Worm (Caenorhabditis elegans) whole organism, young adult: ENCODE measurements around the gene ugt-63.

Experiments
- B0035.1 ChIP-seq: sonication (generic microtip); optimal IDR thresholded peaks from 2 replicates; lab custom pipeline; 2016; ENCODE audit warnings: missing genetic modification characterization, mild to moderate bottlenecking, missing compliant biosample characterization, missing genotype, missing genetic modification reagents
- C17E4.6 ChIP-seq: fragments of 200-800 bp; sonication (Bioruptor generic); IDR thresholded peaks from 2 replicates; pipeline ENCODE4 v1.3.6; 2022; ENCODE audit warnings: missing genetic modification reagents, missing genetic modification characterization, missing compliant biosample characterization
- F37B4.10 ChIP-seq: fragments of 200-800 bp; sonication (Bioruptor generic); IDR thresholded peaks from 2 replicates; pipeline ENCODE4 v1.3.6; 2022; ENCODE audit warnings: missing genetic modification characterization, missing compliant biosample characterization
- F49E8.2 ChIP-seq: sonication (generic microtip); optimal IDR thresholded peaks from 3 replicates; lab custom pipeline; 2017; ENCODE audit warnings: missing genetic modification characterization, mild to moderate bottlenecking, missing compliant biosample characterization, antibody characterized with exemption, moderate library complexity; ENCODE audit not compliant: insufficient read depth
- F55B11.4 ChIP-seq: sonication (generic microtip); optimal IDR thresholded peaks from 2 replicates; lab custom pipeline; 2016; ENCODE audit warnings: missing compliant biosample characterization, missing genetic modification characterization, borderline replicate concordance; ENCODE audit not compliant: insufficient read depth
- F57A8.1 ChIP-seq: fragments of 200-800 bp; sonication (Bioruptor generic); optimal IDR thresholded peaks from 2 replicates; lab custom pipeline; 2018; ENCODE audit warnings: mild to moderate bottlenecking, missing genetic modification characterization, moderate library complexity, missing compliant biosample characterization
- ama-1 ChIP-seq, 3 experiments: fragments of 150-350 bp in 1 of 3; sonication (generic microtip) in 2 of 3; optimal IDR thresholded peaks; 2 replicates each; lab custom pipeline; 2014 to 2018; ENCODE audit warnings: missing biosample characterization in 2 of 3, missing genetic modification characterization in 2 of 3, missing genetic modification reagents in 2 of 3
- aptf-2 ChIP-seq: fragments of 200-800 bp; sonication (Bioruptor generic); conservative IDR thresholded peaks from 2 replicates; pipeline ENCODE4 v1.3.6; 2022; ENCODE audit warnings: missing genetic modification reagents, missing genetic modification characterization, missing compliant biosample characterization
- attf-5 ChIP-seq: fragments of 200-800 bp; sonication (Bioruptor generic); optimal IDR thresholded peaks from 2 replicates; lab custom pipeline; 2018; ENCODE audit warnings: mild to moderate bottlenecking, missing genetic modification characterization, missing compliant biosample characterization
- cebp-1 ChIP-seq, 2 experiments: fragments of 200-800 bp in 1 of 2; sonication (Bioruptor generic) in 1 of 2; sonication (generic microtip) in 1 of 2; IDR thresholded peaks in 1 of 2; optimal IDR thresholded peaks in 1 of 2; 2 replicates each; pipeline versions ENCODE4 v1.3.6 to Lab custom; 2017 to 2022; ENCODE audit warnings: missing compliant biosample characterization in 2 of 2, missing genetic modification characterization in 2 of 2, mild to moderate bottlenecking in 1 of 2, missing genetic modification reagents in 1 of 2, moderate library complexity in 1 of 2
- ceh-58 ChIP-seq: fragments of 200-800 bp; sonication (Bioruptor generic); IDR thresholded peaks from 2 replicates; pipeline ENCODE4 v1.3.6; 2022; ENCODE audit warnings: missing genetic modification characterization, missing compliant biosample characterization
- ceh-79 ChIP-seq: sonication (generic microtip); optimal IDR thresholded peaks from 2 replicates; lab custom pipeline; 2017; ENCODE audit warnings: mild to moderate bottlenecking, missing genetic modification characterization, missing compliant biosample characterization
- die-1 ChIP-seq: sonication (generic microtip); optimal IDR thresholded peaks from 2 replicates; lab custom pipeline; 2016; ENCODE audit warnings: missing genotype, mild to moderate bottlenecking, missing genetic modification characterization, missing compliant biosample characterization
- egl-18 ChIP-seq: fragments of 200-800 bp; sonication (Bioruptor generic); IDR thresholded peaks from 2 replicates; pipeline ENCODE4 v1.3.6; 2022; ENCODE audit warnings: missing genetic modification reagents, missing genetic modification characterization, missing compliant biosample characterization
- ekl-4 ChIP-seq: fragments of 200-800 bp; sonication (Bioruptor generic); IDR thresholded peaks from 2 replicates; pipeline ENCODE4 v1.3.6; 2022; ENCODE audit warnings: missing genetic modification reagents, missing genetic modification characterization, missing compliant biosample characterization
- ets-4 ChIP-seq: fragments of 200-800 bp; sonication (Bioruptor generic); optimal IDR thresholded peaks from 2 replicates; lab custom pipeline; 2018; ENCODE audit warnings: mild to moderate bottlenecking, missing genetic modification characterization, missing compliant biosample characterization
- hmg-1.2 ChIP-seq: fragments of 200-800 bp; sonication (Bioruptor generic); IDR thresholded peaks from 2 replicates; pipeline ENCODE4 v1.3.6; 2022; ENCODE audit warnings: missing genetic modification reagents, missing genetic modification characterization, missing compliant biosample characterization
- hmg-20 ChIP-seq: fragments of 200-800 bp; sonication (Bioruptor generic); IDR thresholded peaks from 2 replicates; pipeline ENCODE4 v1.3.6; 2022; ENCODE audit warnings: missing genetic modification reagents, missing genetic modification characterization, missing compliant biosample characterization
- hsf-1 ChIP-seq: fragments of 200-800 bp; sonication (Bioruptor generic); IDR thresholded peaks from 2 replicates; pipeline ENCODE4 v1.3.6; 2022; ENCODE audit warnings: missing genetic modification reagents, missing genetic modification characterization, missing compliant biosample characterization
- lin-35 ChIP-seq, 3 experiments: fragments of 150-350 bp in 2 of 3; sonication (generic microtip) in 1 of 3; optimal IDR thresholded peaks; 2 replicates each; lab custom pipeline; 2014 to 2018; ENCODE audit warnings: missing biosample characterization in 3 of 3, missing genetic modification characterization in 3 of 3, missing genetic modification reagents in 3 of 3
- lsl-1 ChIP-seq: fragments of 200-800 bp; sonication (Bioruptor generic); optimal IDR thresholded peaks from 2 replicates; lab custom pipeline; 2018; ENCODE audit warnings: mild to moderate bottlenecking, missing genetic modification characterization, moderate library complexity, missing compliant biosample characterization
- lsy-27 ChIP-seq: sonication (generic microtip); optimal IDR thresholded peaks from 2 replicates; lab custom pipeline; 2017; ENCODE audit warnings: missing genetic modification characterization, mild to moderate bottlenecking, missing compliant biosample characterization, antibody characterized with exemption, missing genotype, borderline replicate concordance; ENCODE audit not compliant: insufficient read depth
- madf-10 ChIP-seq: sonication (generic microtip); optimal IDR thresholded peaks from 2 replicates; lab custom pipeline; 2016; ENCODE audit warnings: mild to moderate bottlenecking, missing genetic modification characterization, missing compliant biosample characterization
- madf-3 ChIP-seq: fragments of 200-800 bp; sonication (Bioruptor generic); IDR thresholded peaks from 2 replicates; pipeline ENCODE4 v1.3.6; 2022; ENCODE audit warnings: missing genetic modification reagents, missing genetic modification characterization, missing compliant biosample characterization
- mel-28 ChIP-seq: sonication (generic microtip); optimal IDR thresholded peaks from 2 replicates; lab custom pipeline; 2016; ENCODE audit warnings: borderline replicate concordance, mild to moderate bottlenecking, missing genetic modification characterization, missing compliant biosample characterization
- mxl-1 ChIP-seq: sonication (generic microtip); optimal IDR thresholded peaks from 2 replicates; lab custom pipeline; 2016; ENCODE audit warnings: missing genetic modification characterization, missing compliant biosample characterization
- nhr-179 ChIP-seq: sonication (generic microtip); optimal IDR thresholded peaks from 2 replicates; lab custom pipeline; 2016; ENCODE audit warnings: mild to moderate bottlenecking, missing genetic modification characterization, missing compliant biosample characterization
- snpc-1.1 ChIP-seq: sonication (generic microtip); optimal IDR thresholded peaks from 2 replicates; lab custom pipeline; 2017; ENCODE audit warnings: missing genetic modification characterization, mild to moderate bottlenecking, missing compliant biosample characterization, antibody characterized with exemption, moderate library complexity, missing genotype, missing genetic modification reagents; ENCODE audit not compliant: insufficient read depth
- snpc-1.3 ChIP-seq: sonication (generic microtip); optimal IDR thresholded peaks from 2 replicates; lab custom pipeline; 2017; ENCODE audit warnings: missing genetic modification characterization, mild to moderate bottlenecking, missing compliant biosample characterization, antibody characterized with exemption, moderate library complexity, missing genotype, missing genetic modification reagents; ENCODE audit not compliant: insufficient read depth
- snpc-3.4 ChIP-seq: sonication (generic microtip); optimal IDR thresholded peaks from 2 replicates; lab custom pipeline; 2017; ENCODE audit warnings: missing genetic modification characterization, mild to moderate bottlenecking, missing compliant biosample characterization, antibody characterized with exemption, moderate library complexity, missing genotype, missing genetic modification reagents
- snpc-4 ChIP-seq, 5 experiments: fragments of 150-350 bp in 1 of 5; sonication (generic microtip) in 4 of 5; optimal IDR thresholded peaks; 2 replicates each; lab custom pipeline; 2014 to 2018; ENCODE audit warnings: missing genetic modification characterization in 5 of 5, missing biosample characterization in 3 of 5, antibody characterized with exemption in 2 of 5, mild to moderate bottlenecking in 2 of 5, missing compliant biosample characterization in 2 of 5, missing genotype in 2 of 5, moderate library complexity in 2 of 5, missing genetic modification reagents in 1 of 5
- sptf-2 ChIP-seq: fragments of 200-800 bp; sonication (Bioruptor generic); optimal IDR thresholded peaks from 2 replicates; lab custom pipeline; 2018; ENCODE audit warnings: mild to moderate bottlenecking, missing genetic modification characterization, missing compliant biosample characterization
- unc-130 ChIP-seq: sonication (generic microtip); optimal IDR thresholded peaks from 2 replicates; lab custom pipeline; 2016; ENCODE audit warnings: missing genetic modification reagents, missing genetic modification characterization, missing compliant biosample characterization
- unc-62 ChIP-seq: fragments of 150-350 bp; optimal IDR thresholded peaks from 2 replicates; lab custom pipeline; 2014; ENCODE audit warnings: missing biosample characterization, missing genetic modification reagents, missing genetic modification characterization
- ztf-3 ChIP-seq: fragments of 200-800 bp; sonication (Bioruptor generic); optimal IDR thresholded peaks from 2 replicates; lab custom pipeline; 2018; ENCODE audit warnings: mild to moderate bottlenecking, missing genetic modification characterization, missing compliant biosample characterization
- ztf-6 ChIP-seq: fragments of 200-800 bp; sonication (Bioruptor generic); IDR thresholded peaks from 2 replicates; pipeline ENCODE4 v1.3.6; 2022; ENCODE audit warnings: missing genetic modification reagents, missing genetic modification characterization, missing compliant biosample characterization

The ugt-63 gene

DNA sequence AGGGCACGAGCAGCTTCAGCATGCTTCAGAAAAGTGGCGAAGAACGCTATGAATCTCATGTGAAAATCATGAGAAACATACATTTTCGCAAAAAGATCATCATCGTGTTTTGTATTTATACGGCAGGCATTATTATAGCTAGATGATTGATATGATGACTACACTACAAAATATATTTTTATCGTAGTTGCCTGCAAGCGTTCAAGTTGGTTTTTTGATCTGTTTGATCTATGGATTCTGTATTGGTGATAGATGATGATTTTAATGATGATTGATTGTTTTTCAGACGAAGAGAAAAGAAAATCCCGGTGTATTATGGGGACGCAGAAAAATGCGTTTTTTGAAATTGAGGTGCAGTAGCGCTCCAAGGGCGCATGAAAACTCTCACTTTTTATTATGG, at the start of gene ugt-63:
Gene ugt-63 (minus strand): TSS at position 89 of the 400 bp plus-strand sequence.
- TF ChIP-seq unc-62 (no peak), ceh-58 (0 out of 2 replicates have a peak, but pooled peaks have one; percentile 18), attf-5 (GFP tag; lab: Kevin White, UChicago) (no peak), B0035.1 (no peak), lsl-1 (no peak)
- TF ChIP-seq, all 124 proteins: peak for 1

DNA sequence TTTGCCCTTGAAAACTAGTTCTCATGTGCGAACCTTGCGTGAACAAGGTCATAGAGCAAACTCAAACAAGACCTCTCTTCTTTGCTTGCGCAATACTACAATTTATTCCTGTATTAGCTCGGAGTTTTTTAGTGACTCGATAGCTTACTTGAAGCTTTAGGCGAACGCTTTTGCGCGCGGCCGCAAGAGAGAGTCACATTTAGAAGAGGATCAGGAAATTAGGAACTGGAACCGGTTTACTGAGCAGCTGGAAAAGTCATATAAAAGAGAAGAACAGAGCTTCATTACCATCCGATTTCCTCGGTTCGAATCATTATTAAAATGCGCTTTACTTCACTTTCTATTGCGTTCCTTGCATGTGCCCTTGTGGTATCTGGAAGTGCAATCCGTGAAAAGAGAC, 47.7 kb upstream of the ugt-63 start, which contains the start of gene abu-15:
Gene abu-15 (plus strand): TSS at position 301 of the 400 bp plus-strand sequence.
- TF ChIP-seq cebp-1 (GFP tag; IDR thresholded peaks at IDR 0.05; lab: Robert Waterston, UW) (no peak), cebp-1 (tag; optimal IDR thresholded peaks at IDR 0.05; lab: Kevin White, UChicago) (no peak), egl-18 (GFP tag; lab: Robert Waterston, UW) (no peak), lsy-27 (tag; lab: Kevin White, UChicago) (no peak), B0035.1 (no peak), die-1 (tag; lab: Kevin White, UChicago) (no peak), snpc-4 (GFP tag; optimal IDR thresholded peaks at IDR 0.05; lab: Kevin White, UChicago) (no peak), snpc-4 (tag; optimal IDR thresholded peaks at IDR 0.05; lab: Kevin White, UChicago) (no peak), madf-10 (tag; lab: Kevin White, UChicago) (no peak), hsf-1 (no peak), snpc-1.1 (no peak), snpc-1.3 (tag; lab: Kevin White, UChicago) (no peak), madf-3 (GFP tag; lab: Robert Waterston, UW) (no peak), aptf-2 (GFP tag; lab: Robert Waterston, UW) (no peak), ztf-6 (GFP tag; lab: Robert Waterston, UW) (no peak), ceh-79 (no peak), mel-28 (tag; lab: Kevin White, UChicago) (no peak), ets-4 (no peak)

DNA sequence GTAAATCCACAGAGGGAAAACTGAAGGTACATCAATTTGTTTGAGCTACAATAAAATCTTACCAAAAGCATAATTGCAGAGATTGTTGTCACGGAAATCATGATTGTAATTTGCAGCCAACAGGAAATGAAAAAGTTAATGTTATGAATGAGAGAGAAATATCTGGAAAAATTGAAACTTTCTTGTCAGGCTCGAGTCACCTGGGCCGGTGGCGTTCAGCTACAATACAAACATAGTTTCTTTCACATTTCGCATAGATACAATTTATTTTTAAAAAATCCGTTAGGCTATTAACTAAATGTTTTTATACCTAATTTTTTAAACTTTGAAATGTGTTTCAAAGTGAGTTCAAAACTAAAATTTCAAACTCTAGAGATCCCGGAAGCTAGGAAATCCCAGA, 47.1 kb upstream of the ugt-63 start, which contains the start of gene srx-39:
Gene srx-39 (minus strand): TSS at position 101 of the 400 bp plus-strand sequence.
- TF ChIP-seq ama-1 (optimal IDR thresholded peaks at IDR 0.05; lab: Kevin White, UChicago) (no peak), ama-1 (GFP tag; optimal IDR thresholded peaks at IDR 0.05; lab: Kevin White, UChicago) (no peak), unc-130 (GFP tag; lab: Kevin White, UChicago) (no peak), snpc-3.4 (tag; lab: Kevin White, UChicago) (no peak), egl-18 (GFP tag; lab: Robert Waterston, UW) (no peak), nhr-179 (tag; lab: Kevin White, UChicago) (no peak), lin-35 (GFP tag; optimal IDR thresholded peaks at IDR 0.05; lab: Kevin White, UChicago) (no peak), F55B11.4 (tag; lab: Kevin White, UChicago) (no peak), C17E4.6 (GFP tag; lab: Robert Waterston, UW) (no peak), sptf-2 (no peak), F37B4.10 (GFP tag; lab: Robert Waterston, UW) (no peak), F49E8.2 (tag; lab: Kevin White, UChicago) (no peak), hmg-20 (GFP tag; lab: Robert Waterston, UW) (no peak), ztf-6 (GFP tag; lab: Robert Waterston, UW) (no peak), ztf-3 (GFP tag; lab: Kevin White, UChicago) (no peak), unc-62 (no peak), F57A8.1 (no peak), hmg-1.2 (GFP tag; lab: Robert Waterston, UW) (no peak), mxl-1 (tag; lab: Kevin White, UChicago) (no peak), ekl-4 (GFP tag; lab: Robert Waterston, UW) (no peak)
